Worm (Caenorhabditis elegans): ENCODE results near the gene F29B9.11.

The F29B9.11 gene

ce11 chrIV:4637840-4638239 is 22.2 kb downstream of the F29B9.11 start, which contains the start of gene F19C7.8:
TSS of gene F19C7.8 (minus strand) at chrIV:4638095.
- TF ChIP-seq pag-3 (tag; optimal IDR thresholded peaks at IDR 0.05; ENCODE audit: borderline replicate concordance, insufficient read depth) (no peak), lin-14 (GFP tag; optimal IDR thresholded peaks at IDR 0.05) (peak; percentile 24), rnt-1 (tag; optimal IDR thresholded peaks at IDR 0.05) (peak; percentile 38)

- TF ChIP-seq unc-86 (tag; optimal IDR thresholded peaks at IDR 0.05) (no peak), ama-1 (optimal IDR thresholded peaks at IDR 0.05) (no peak), vab-15 (tag; optimal IDR thresholded peaks at IDR 0.05) (no peak), fos-1 (tag; optimal IDR thresholded peaks at IDR 0.05) (no peak), unc-98 (GFP tag; IDR thresholded peaks at IDR 0.05) (no peak), unc-130 (tag; optimal IDR thresholded peaks at IDR 0.05) (no peak), snpc-4 (tag; optimal IDR thresholded peaks at IDR 0.05) (no peak), efl-3 (GFP tag; optimal IDR thresholded peaks at IDR 0.05) (no peak), efl-1 (optimal IDR thresholded peaks at IDR 0.05) (no peak), efl-1 (GFP tag; optimal IDR thresholded peaks at IDR 0.05 in 1 of 2) (no peak), sup-37 (GFP tag; optimal IDR thresholded peaks at IDR 0.05) (no peak)
Observed at ce11 chrIV:4636001-4636400, 24.0 kb downstream of the F29B9.11 start, which contains the start of gene R105.5. TSS of gene R105.5 (plus strand) at chrIV:4636301.

ce11 chrIV:4633393-4633792 is 26.6 kb downstream of the F29B9.11 start, which contains the start of gene R105.1:
TSS of gene R105.1 (plus strand) at chrIV:4633693.
- TF ChIP-seq alr-1 (tag; optimal IDR thresholded peaks at IDR 0.05; ENCODE audit: borderline replicate concordance) (no peak), nhr-12 (tag; optimal IDR thresholded peaks at IDR 0.05) (no peak), nhr-47 (tag; optimal IDR thresholded peaks at IDR 0.05) (no peak), dsc-1 (tag; optimal IDR thresholded peaks at IDR 0.05) (no peak), C16A3.4 (tag; optimal IDR thresholded peaks at IDR 0.05) (no peak), swsn-7 (tag; optimal IDR thresholded peaks at IDR 0.05) (no peak), nhr-85 (tag) (no peak)

ce11 chrIV:4623852-4624251 is 36.1 kb downstream of the F29B9.11 start:
- no peak for TF ChIP-seq unc-86 (tag; optimal IDR thresholded peaks at IDR 0.05)
- no peak for TF ChIP-seq efl-1 (optimal IDR thresholded peaks at IDR 0.05)
- TF ChIP-seq efl-1 (GFP tag; optimal IDR thresholded peaks at IDR 0.05 in 1 of 2) = peak in 1 of 2 experiments; percentile 41

- peak; percentile 11 for TF ChIP-seq fkh-10 (GFP tag; optimal IDR thresholded peaks at IDR 0.05)
- peak; percentile 32 for TF ChIP-seq sox-4 (tag; optimal IDR thresholded peaks at IDR 0.05)
- peak; percentile 86 for TF ChIP-seq fkh-8 (tag; optimal IDR thresholded peaks at IDR 0.05)
- peak; percentile 96 for TF ChIP-seq dsc-1 (tag; optimal IDR thresholded peaks at IDR 0.05)
- no peak for TF ChIP-seq swsn-7 (tag; optimal IDR thresholded peaks at IDR 0.05)
- TF ChIP-seq elt-2 (tag; optimal IDR thresholded peaks at IDR 0.05) = no peak
- no peak for TF ChIP-seq ztf-11 (tag; optimal IDR thresholded peaks at IDR 0.05)
- peak; percentile 66 for TF ChIP-seq egl-13 (tag; optimal IDR thresholded peaks at IDR 0.05)
- peak; percentile 17 for TF ChIP-seq jun-1 (tag; optimal IDR thresholded peaks at IDR 0.05)
- TF ChIP-seq nhr-47 (tag; optimal IDR thresholded peaks at IDR 0.05) = peak; percentile 72
- peak; percentile 59 for TF ChIP-seq nhr-71 (tag; optimal IDR thresholded peaks at IDR 0.05)
- no peak for TF ChIP-seq skn-1 (tag; optimal IDR thresholded peaks at IDR 0.05)
- peak; percentile 64 for TF ChIP-seq pax-3 (tag; optimal IDR thresholded peaks at IDR 0.05)
Observed at ce11 chrIV:4613516-4613915, 46.5 kb downstream of the F29B9.11 start.

- no peak for TF ChIP-seq elt-2 (tag; optimal IDR thresholded peaks at IDR 0.05)
- TF ChIP-seq unc-86 (tag; optimal IDR thresholded peaks at IDR 0.05) = no peak
- TF ChIP-seq ama-1 (optimal IDR thresholded peaks at IDR 0.05) = no peak
- TF ChIP-seq unc-30 (tag; optimal IDR thresholded peaks at IDR 0.05) = no peak
- no peak for TF ChIP-seq sup-37 (GFP tag; optimal IDR thresholded peaks at IDR 0.05)
- no peak for TF ChIP-seq hpl-2 (GFP tag; optimal IDR thresholded peaks at IDR 0.05)
- no peak for TF ChIP-seq ceh-82 (tag; optimal IDR thresholded peaks at IDR 0.05)
- no peak for TF ChIP-seq snu-23 (GFP tag; optimal IDR thresholded peaks at IDR 0.05)
- no peak for TF ChIP-seq lin-13 (GFP tag; optimal IDR thresholded peaks at IDR 0.05)
- TF ChIP-seq alr-1 (tag; optimal IDR thresholded peaks at IDR 0.05; ENCODE audit: borderline replicate concordance) = no peak
- no peak for TF ChIP-seq hlh-17 (GFP tag; optimal IDR thresholded peaks at IDR 0.05; ENCODE audit: borderline replicate concordance)
- TF ChIP-seq efl-3 (GFP tag; optimal IDR thresholded peaks at IDR 0.05) = no peak
- no peak for TF ChIP-seq jun-1 (tag; optimal IDR thresholded peaks at IDR 0.05)
- TF ChIP-seq Y116A8C.19 (tag; optimal IDR thresholded peaks at IDR 0.05; ENCODE audit: borderline replicate concordance) = no peak
Observed at ce11 chrIV:4612597-4612996, 47.4 kb downstream of the F29B9.11 start.

Measured in whole organism, L1 larva.